Worm (Caenorhabditis elegans) whole organism, late embryonic: ENCODE data around the gene Y39A1A.18.

Experiments used
- C08G9.2 ChIP-seq: sonication (generic microtip); optimal IDR thresholded peaks from 2 replicates; lab custom pipeline; 2016; ENCODE audit warnings: mild to moderate bottlenecking, missing genetic modification characterization, moderate library complexity, missing compliant biosample characterization
- F13H6.1 ChIP-seq: sonication (generic microtip); optimal IDR thresholded peaks from 2 replicates; lab custom pipeline; 2016; ENCODE audit warnings: missing genetic modification characterization, missing compliant biosample characterization
- T23F11.4 ChIP-seq: fragments of 200-800 bp; sonication (Bioruptor generic); optimal IDR thresholded peaks from 2 replicates; lab custom pipeline; 2018; ENCODE audit warnings: mild to moderate bottlenecking, missing genetic modification characterization, missing compliant biosample characterization
- Y22D7AL.16 ChIP-seq: sonication (generic microtip); optimal IDR thresholded peaks from 2 replicates; lab custom pipeline; 2016; ENCODE audit warnings: missing genetic modification characterization, missing compliant biosample characterization
- ahr-1 ChIP-seq: sonication (generic microtip); optimal IDR thresholded peaks from 2 replicates; lab custom pipeline; 2016; ENCODE audit warnings: missing genetic modification characterization, missing compliant biosample characterization
- ama-1 ChIP-seq: fragments of 150-350 bp; optimal IDR thresholded peaks from 2 replicates; lab custom pipeline; 2014
- ceh-14 ChIP-seq: sonication (generic microtip); optimal IDR thresholded peaks from 2 replicates; lab custom pipeline; 2016; ENCODE audit warnings: missing genotype, missing genetic modification characterization, missing compliant biosample characterization
- ceh-18 ChIP-seq: sonication (generic microtip); optimal IDR thresholded peaks from 2 replicates; lab custom pipeline; 2016; ENCODE audit warnings: missing genetic modification characterization, missing compliant biosample characterization
- ceh-19 ChIP-seq: fragments of 200-800 bp; sonication (Bioruptor generic); optimal IDR thresholded peaks from 2 replicates; lab custom pipeline; 2018; ENCODE audit warnings: mild to moderate bottlenecking, missing genetic modification characterization, missing compliant biosample characterization
- ceh-2 ChIP-seq: sonication (generic microtip); optimal IDR thresholded peaks from 2 replicates; lab custom pipeline; 2016; ENCODE audit warnings: missing genotype, missing genetic modification characterization, missing compliant biosample characterization
- ceh-24 ChIP-seq: sonication (generic microtip); optimal IDR thresholded peaks from 2 replicates; lab custom pipeline; 2016; ENCODE audit warnings: mild to moderate bottlenecking, missing genetic modification characterization, missing compliant biosample characterization
- ceh-30 ChIP-seq: fragments of 150-350 bp; optimal IDR thresholded peaks from 2 replicates; lab custom pipeline; 2014; ENCODE audit warnings: missing biosample characterization, missing genetic modification characterization
- ceh-34 ChIP-seq: sonication (generic microtip); optimal IDR thresholded peaks from 2 replicates; lab custom pipeline; 2016; ENCODE audit warnings: mild to moderate bottlenecking, missing genetic modification characterization, missing compliant biosample characterization
- ceh-48 ChIP-seq: sonication (generic microtip); optimal IDR thresholded peaks from 2 replicates; lab custom pipeline; 2016; ENCODE audit warnings: missing genetic modification characterization, inconsistent platforms, missing compliant biosample characterization
- ceh-9 ChIP-seq: sonication (generic microtip); optimal IDR thresholded peaks from 2 replicates; lab custom pipeline; 2016; ENCODE audit warnings: mild to moderate bottlenecking, missing genetic modification characterization, inconsistent platforms, missing compliant biosample characterization
- dmd-4 ChIP-seq: sonication (generic microtip); optimal IDR thresholded peaks from 2 replicates; lab custom pipeline; 2016; ENCODE audit warnings: borderline replicate concordance, missing genetic modification characterization, missing compliant biosample characterization
- ets-4 ChIP-seq: sonication (generic microtip); optimal IDR thresholded peaks from 2 replicates; lab custom pipeline; 2016; ENCODE audit warnings: missing genetic modification characterization, missing compliant biosample characterization
- eyg-1 ChIP-seq: sonication (generic microtip); optimal IDR thresholded peaks from 2 replicates; lab custom pipeline; 2016; ENCODE audit warnings: missing genotype, missing genetic modification characterization, missing compliant biosample characterization
- fax-1 ChIP-seq: sonication (generic microtip); optimal IDR thresholded peaks from 2 replicates; lab custom pipeline; 2016; ENCODE audit warnings: missing genotype, missing genetic modification characterization, missing compliant biosample characterization
- fkh-10 ChIP-seq: fragments of 150-350 bp; optimal IDR thresholded peaks from 2 replicates; lab custom pipeline; 2014; ENCODE audit warnings: missing biosample characterization, missing genetic modification reagents, missing genetic modification characterization
- fkh-6 ChIP-seq: sonication (generic microtip); optimal IDR thresholded peaks from 2 replicates; lab custom pipeline; 2016; ENCODE audit warnings: missing genetic modification characterization, missing compliant biosample characterization
- hlh-13 ChIP-seq: fragments of 200-800 bp; sonication (Bioruptor generic); optimal IDR thresholded peaks from 2 replicates; lab custom pipeline; 2018; ENCODE audit warnings: mild to moderate bottlenecking, missing genetic modification characterization, missing compliant biosample characterization
- hlh-30 ChIP-seq: sonication (generic microtip); optimal IDR thresholded peaks from 2 replicates; lab custom pipeline; 2017; ENCODE audit warnings: antibody characterized with exemption, missing genetic modification characterization, missing compliant biosample characterization; ENCODE audit not compliant: insufficient read depth
- hlh-6 ChIP-seq: sonication (generic microtip); optimal IDR thresholded peaks from 2 replicates; lab custom pipeline; 2016; ENCODE audit warnings: missing genotype, missing genetic modification characterization, missing compliant biosample characterization
- hlh-8 ChIP-seq: sonication (generic microtip); optimal IDR thresholded peaks from 2 replicates; lab custom pipeline; 2016; ENCODE audit warnings: missing genotype, missing genetic modification characterization, missing compliant biosample characterization
- lim-6 ChIP-seq: sonication (generic microtip); optimal IDR thresholded peaks from 2 replicates; lab custom pipeline; 2016; ENCODE audit warnings: missing genetic modification characterization, missing compliant biosample characterization
- madf-2 ChIP-seq: sonication (generic microtip); optimal IDR thresholded peaks from 2 replicates; lab custom pipeline; 2017; ENCODE audit warnings: missing genetic modification characterization, missing compliant biosample characterization
- mec-3 ChIP-seq: sonication (generic microtip); optimal IDR thresholded peaks from 2 replicates; lab custom pipeline; 2016; ENCODE audit warnings: borderline replicate concordance, missing genetic modification characterization, missing compliant biosample characterization
- nfya-1 ChIP-seq: sonication (generic microtip); optimal IDR thresholded peaks from 2 replicates; lab custom pipeline; 2017; ENCODE audit warnings: missing genetic modification characterization, mild to moderate bottlenecking, missing compliant biosample characterization, antibody characterized with exemption, moderate library complexity
- npax-4 ChIP-seq: sonication (generic microtip); optimal IDR thresholded peaks from 2 replicates; lab custom pipeline; 2016; ENCODE audit warnings: missing genetic modification characterization, missing compliant biosample characterization
- pat-9 ChIP-seq: fragments of 200-800 bp; sonication (Bioruptor generic); optimal IDR thresholded peaks from 2 replicates; lab custom pipeline; 2018; ENCODE audit warnings: mild to moderate bottlenecking, missing genetic modification characterization, moderate library complexity, missing compliant biosample characterization
- pax-1 ChIP-seq: fragments of 150-350 bp; optimal IDR thresholded peaks from 2 replicates; lab custom pipeline; 2014; ENCODE audit warnings: missing biosample characterization, missing genetic modification characterization
- pha-4 ChIP-seq: fragments of 150-350 bp; optimal IDR thresholded peaks from 2 replicates; lab custom pipeline; 2018; ENCODE audit warnings: missing biosample characterization, missing genetic modification reagents, missing genetic modification characterization
- pqm-1 ChIP-seq: sonication (generic microtip); optimal IDR thresholded peaks from 2 replicates; lab custom pipeline; 2016; ENCODE audit warnings: missing genetic modification characterization, missing compliant biosample characterization
- pros-1 ChIP-seq: fragments of 150-350 bp; optimal IDR thresholded peaks from 2 replicates; lab custom pipeline; 2014; ENCODE audit warnings: missing biosample characterization, missing genetic modification reagents, missing genetic modification characterization
- ref-2 ChIP-seq: sonication (generic microtip); optimal IDR thresholded peaks from 2 replicates; lab custom pipeline; 2016; ENCODE audit warnings: missing genetic modification characterization, missing compliant biosample characterization
- sdc-2 ChIP-seq: sonication (generic microtip); optimal IDR thresholded peaks from 2 replicates; lab custom pipeline; 2016; ENCODE audit warnings: missing genotype, missing genetic modification characterization, missing compliant biosample characterization
- tbx-2 ChIP-seq: sonication (generic microtip); optimal IDR thresholded peaks from 2 replicates; lab custom pipeline; 2016; ENCODE audit warnings: missing genetic modification characterization, missing compliant biosample characterization
- unc-42 ChIP-seq: sonication (generic microtip); optimal IDR thresholded peaks from 2 replicates; lab custom pipeline; 2016; ENCODE audit warnings: missing genotype, missing genetic modification characterization, missing compliant biosample characterization
- unc-55 ChIP-seq: sonication (generic microtip); optimal IDR thresholded peaks from 2 replicates; lab custom pipeline; 2017; ENCODE audit warnings: missing biosample characterization, missing genetic modification reagents, missing genetic modification characterization
- zip-5 ChIP-seq: sonication (generic microtip); optimal IDR thresholded peaks from 2 replicates; lab custom pipeline; 2016; ENCODE audit warnings: missing genetic modification characterization, missing compliant biosample characterization
- ztf-16 ChIP-seq: sonication (generic microtip); optimal IDR thresholded peaks from 2 replicates; lab custom pipeline; 2017; ENCODE audit warnings: missing genetic modification characterization, missing compliant biosample characterization

The Y39A1A.18 gene

ce11 chrIII:10720170-10720569 is 25.9 kb upstream of the Y39A1A.18 start (continued):
- TF ChIP-seq ceh-14 (tag; lab: Kevin White, UChicago), result peak; percentile 49
- no peak for TF ChIP-seq C08G9.2 (tag; lab: Kevin White, UChicago)
- TF ChIP-seq fax-1 (tag; lab: Kevin White, UChicago), result no peak
- TF ChIP-seq sdc-2 (tag; lab: Kevin White, UChicago), result no peak
- peak; percentile 68 for TF ChIP-seq ceh-18
- peak; percentile 45 for TF ChIP-seq ceh-2 (tag; lab: Kevin White, UChicago)
- TF ChIP-seq ama-1, result no peak
- no peak for TF ChIP-seq eyg-1
- TF ChIP-seq ref-2 (tag; lab: Kevin White, UChicago), result peak; percentile 48
- TF ChIP-seq hlh-13, result no peak
- TF ChIP-seq tbx-2 (tag; lab: Kevin White, UChicago), result peak; percentile 67
- TF ChIP-seq ceh-30, result no peak
- TF ChIP-seq pqm-1, result no peak
- TF ChIP-seq pros-1 (tag; lab: Kevin White, UChicago), result peak; percentile 20
- TF ChIP-seq pat-9 (tag; lab: Kevin White, UChicago), result no peak
- peak; percentile 87 for TF ChIP-seq ceh-48 (tag; lab: Kevin White, UChicago)
- no peak for TF ChIP-seq ahr-1 (tag; lab: Kevin White, UChicago)
- TF ChIP-seq hlh-30 (tag; lab: Kevin White, UChicago), result peak; percentile 82
- no peak for TF ChIP-seq dmd-4
- TF ChIP-seq nfya-1, result peak; percentile 99
- no peak for TF ChIP-seq ztf-16 (tag; lab: Kevin White, UChicago)
- no peak for TF ChIP-seq fkh-6 (tag; lab: Kevin White, UChicago)
- no peak for TF ChIP-seq T23F11.4 (GFP tag; lab: Kevin White, UChicago)
- peak; percentile 60 for TF ChIP-seq ceh-34 (tag; lab: Kevin White, UChicago)
- no peak for TF ChIP-seq mec-3 (tag; lab: Kevin White, UChicago)
- TF ChIP-seq hlh-6 (tag; lab: Kevin White, UChicago), result no peak
- peak; percentile 50 for TF ChIP-seq unc-42 (tag; lab: Kevin White, UChicago)

- TF ChIP-seq npax-4 (tag; lab: Kevin White, UChicago) (no peak), ets-4 (tag; lab: Kevin White, UChicago) (peak; percentile 4)
These were observed 24.8 kb upstream of the Y39A1A.18 start for ce11 chrIII:10719057-10719456.

DNA sequence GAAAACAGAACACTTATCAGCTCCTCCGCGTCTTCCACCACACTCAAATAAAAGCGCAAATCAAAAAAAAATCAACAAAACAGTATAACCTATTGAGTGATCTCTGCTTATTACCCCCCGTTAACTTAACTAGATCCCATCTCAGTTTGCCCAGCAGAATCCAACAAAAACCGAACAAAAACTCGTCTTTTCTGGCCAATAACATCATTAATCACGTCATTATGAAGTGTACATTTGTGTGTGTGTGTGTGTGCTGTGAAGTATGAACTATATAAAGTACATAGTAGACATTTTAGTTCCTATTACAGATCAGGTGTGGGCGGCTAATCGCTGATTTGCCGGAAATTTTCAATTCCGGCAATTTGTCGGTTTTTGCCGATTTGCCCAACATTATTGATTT is 23.8 kb upstream of the Y39A1A.18 start:
- TF ChIP-seq ceh-24, result no peak
- TF ChIP-seq fax-1 (tag; lab: Kevin White, UChicago), result no peak
- TF ChIP-seq Y22D7AL.16 (tag; lab: Kevin White, UChicago), result no peak
- TF ChIP-seq ceh-14 (tag; lab: Kevin White, UChicago), result no peak
- TF ChIP-seq pros-1 (tag; lab: Kevin White, UChicago), result no peak
- TF ChIP-seq ceh-18, result no peak
- TF ChIP-seq unc-55, result no peak
- TF ChIP-seq hlh-8 (tag; lab: Kevin White, UChicago), result no peak
- TF ChIP-seq fkh-10 (GFP tag; lab: Kevin White, UChicago), result no peak
- no peak for TF ChIP-seq pha-4 (tag; lab: Kevin White, UChicago)
- TF ChIP-seq ref-2 (tag; lab: Kevin White, UChicago), result no peak
- no peak for TF ChIP-seq ceh-48 (tag; lab: Kevin White, UChicago)
- no peak for TF ChIP-seq madf-2
- TF ChIP-seq pax-1 (tag; lab: Kevin White, UChicago), result no peak
- TF ChIP-seq F13H6.1, result no peak
- no peak for TF ChIP-seq zip-5 (tag; lab: Kevin White, UChicago)
- no peak for TF ChIP-seq unc-42 (tag; lab: Kevin White, UChicago)

- TF ChIP-seq lim-6 (no peak), ceh-9 (tag; lab: Kevin White, UChicago) (no peak), unc-42 (tag; lab: Kevin White, UChicago) (no peak), ceh-19 (GFP tag; lab: Kevin White, UChicago) (no peak)
These were observed 23.2 kb upstream of the Y39A1A.18 start for ce11 chrIII:10717479-10717878.
